Worm (Caenorhabditis elegans) whole organism, L4 larva: ENCODE results near the gene str-252.

Experiments
- F26F4.8 ChIP-seq: fragments of 200-800 bp; sonication (Bioruptor generic); conservative IDR thresholded peaks from 2 replicates; pipeline ENCODE4 v1.3.6; 2022; ENCODE audit warnings: missing genetic modification characterization, missing compliant biosample characterization
- Y48G9A.11 ChIP-seq: fragments of 200-800 bp; sonication (Bioruptor generic); IDR thresholded peaks from 2 replicates; pipeline ENCODE4 v1.3.6; 2022; ENCODE audit warnings: missing genetic modification reagents, missing genetic modification characterization, missing compliant biosample characterization
- Y5F2A.4 ChIP-seq: fragments of 200-800 bp; sonication (Bioruptor generic); optimal IDR thresholded peaks from 2 replicates; lab custom pipeline; 2018; ENCODE audit warnings: mild to moderate bottlenecking, missing genetic modification characterization, missing compliant biosample characterization
- ces-1 ChIP-seq: fragments of 150-350 bp; sonication (generic microtip); optimal IDR thresholded peaks from 4 replicates; lab custom pipeline; 2014; ENCODE audit warnings: missing biosample characterization, missing genetic modification reagents, missing genetic modification characterization
- daf-19 ChIP-seq: fragments of 200-800 bp; sonication (Bioruptor generic); conservative IDR thresholded peaks from 2 replicates; pipeline ENCODE4 v1.3.6; 2022; ENCODE audit warnings: missing genetic modification characterization, missing compliant biosample characterization
- dve-1 ChIP-seq: sonication (generic microtip); optimal IDR thresholded peaks from 2 replicates; lab custom pipeline; 2017; ENCODE audit warnings: antibody characterized with exemption, mild to moderate bottlenecking, missing genetic modification characterization, missing compliant biosample characterization; ENCODE audit not compliant: insufficient read depth
- fkh-10 ChIP-seq: fragments of 150-350 bp; optimal IDR thresholded peaks from 2 replicates; lab custom pipeline; 2014; ENCODE audit warnings: missing biosample characterization, missing genetic modification reagents, missing genetic modification characterization
- lin-13 ChIP-seq: fragments of 150-350 bp; optimal IDR thresholded peaks from 2 replicates; lab custom pipeline; 2014; ENCODE audit warnings: missing biosample characterization, missing genetic modification reagents, missing genetic modification characterization
- lir-3 ChIP-seq: sonication (generic microtip); optimal IDR thresholded peaks from 2 replicates; lab custom pipeline; 2016; ENCODE audit warnings: mild to moderate bottlenecking, missing genetic modification characterization, missing compliant biosample characterization
- lsy-2 ChIP-seq, 2 experiments: fragments of 150-350 bp in 1 of 2; sonication (generic microtip) in 1 of 2; optimal IDR thresholded peaks; 2 replicates each; lab custom pipeline; 2014 to 2017; ENCODE audit warnings: missing biosample characterization in 2 of 2, missing genetic modification characterization in 2 of 2
- mdl-1 ChIP-seq, 2 experiments: fragments of 150-350 bp in 1 of 2; sonication (generic microtip) in 1 of 2; optimal IDR thresholded peaks; 2 replicates each; lab custom pipeline; 2014 to 2017; ENCODE audit warnings: missing biosample characterization in 2 of 2, missing genetic modification characterization in 2 of 2
- mes-2 ChIP-seq: sonication (generic microtip); optimal IDR thresholded peaks from 2 replicates; lab custom pipeline; 2016; ENCODE audit warnings: missing genotype, mild to moderate bottlenecking, missing genetic modification characterization, missing compliant biosample characterization; ENCODE audit not compliant: poor library complexity, severe bottlenecking
- nhr-102 ChIP-seq: sonication (generic microtip); optimal IDR thresholded peaks from 2 replicates; lab custom pipeline; 2016; ENCODE audit warnings: mild to moderate bottlenecking, missing genetic modification characterization, moderate library complexity, missing compliant biosample characterization
- nhr-25 ChIP-seq: sonication (generic microtip); optimal IDR thresholded peaks from 2 replicates; lab custom pipeline; 2017; ENCODE audit warnings: missing genetic modification characterization, mild to moderate bottlenecking, missing compliant biosample characterization, antibody characterized with exemption, moderate library complexity, borderline replicate concordance; ENCODE audit not compliant: insufficient read depth
- nhr-28 ChIP-seq: fragments of 150-350 bp; optimal IDR thresholded peaks from 2 replicates; lab custom pipeline; 2014; ENCODE audit warnings: missing biosample characterization, missing genetic modification characterization
- nhr-42 ChIP-seq: fragments of 200-800 bp; sonication (Bioruptor generic); IDR thresholded peaks from 2 replicates; pipeline ENCODE4 v1.3.6; 2022; ENCODE audit warnings: missing genetic modification characterization, missing compliant biosample characterization
- rbr-2 ChIP-seq: sonication (generic microtip); optimal IDR thresholded peaks from 2 replicates; lab custom pipeline; 2016; ENCODE audit warnings: missing genotype, missing genetic modification characterization, missing compliant biosample characterization
- unc-130 ChIP-seq: sonication (generic microtip); optimal IDR thresholded peaks from 2 replicates; lab custom pipeline; 2016; ENCODE audit warnings: missing genetic modification reagents, missing genetic modification characterization, missing compliant biosample characterization
- zag-1 ChIP-seq: fragments of 150-350 bp; optimal IDR thresholded peaks from 2 replicates; lab custom pipeline; 2014; ENCODE audit warnings: missing biosample characterization, missing genetic modification characterization

str-252 gene

DNA sequence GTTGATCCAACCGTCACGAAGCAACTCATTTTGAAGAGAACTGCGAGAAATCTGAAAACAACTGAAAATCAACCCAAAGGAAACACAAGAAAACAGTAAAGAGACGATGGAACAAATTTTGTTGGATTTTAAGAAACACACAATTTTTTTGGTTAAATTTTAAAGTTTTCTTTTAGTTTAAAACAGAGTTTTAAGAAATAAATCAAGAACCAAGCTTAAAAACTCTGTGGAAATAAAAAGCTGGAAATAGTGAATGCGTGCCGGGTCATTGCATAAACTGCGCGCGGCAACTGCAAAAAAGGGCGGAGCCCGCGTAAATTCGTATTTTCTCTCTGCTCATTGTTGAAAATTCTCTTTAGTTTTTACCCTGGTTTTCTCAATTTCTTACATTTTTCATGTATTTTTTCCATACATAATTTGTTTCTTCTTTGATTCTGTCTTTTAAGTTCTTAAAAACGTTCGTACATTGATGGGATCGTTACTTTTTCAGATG is 45.7 kb downstream of the str-252 start, which contains the start of the genes algn-13 and R10D12.13 (continued):
- TF ChIP-seq rbr-2 (tag; lab: Kevin White, UChicago): peak; percentile 32
- peak; percentile 72 for TF ChIP-seq unc-130 (GFP tag; lab: Kevin White, UChicago)
- no peak for TF ChIP-seq lir-3
- no peak for TF ChIP-seq lsy-2 (tag; optimal IDR thresholded peaks at IDR 0.05; lab: Kevin White, UChicago)
- no peak for TF ChIP-seq fkh-10 (GFP tag; lab: Kevin White, UChicago)
- no peak for TF ChIP-seq zag-1 (tag; lab: Kevin White, UChicago)
- TF ChIP-seq ces-1 (GFP tag; lab: Kevin White, UChicago): peak; percentile 5
- no peak for TF ChIP-seq F26F4.8 (GFP tag; lab: Robert Waterston, UW)
- TF ChIP-seq nhr-42: no peak
- peak; percentile 61 for TF ChIP-seq dve-1
- TF ChIP-seq Y5F2A.4 (GFP tag; lab: Kevin White, UChicago): no peak
- TF ChIP-seq nhr-102: peak; percentile 19
- no peak for TF ChIP-seq daf-19 (GFP tag; lab: Robert Waterston, UW)
- TF ChIP-seq Y48G9A.11 (GFP tag; lab: Robert Waterston, UW): 0 out of 2 replicates have a peak, but pooled peaks have one; percentile 32
- peak; percentile 93 for TF ChIP-seq mes-2 (tag; lab: Kevin White, UChicago)

DNA sequence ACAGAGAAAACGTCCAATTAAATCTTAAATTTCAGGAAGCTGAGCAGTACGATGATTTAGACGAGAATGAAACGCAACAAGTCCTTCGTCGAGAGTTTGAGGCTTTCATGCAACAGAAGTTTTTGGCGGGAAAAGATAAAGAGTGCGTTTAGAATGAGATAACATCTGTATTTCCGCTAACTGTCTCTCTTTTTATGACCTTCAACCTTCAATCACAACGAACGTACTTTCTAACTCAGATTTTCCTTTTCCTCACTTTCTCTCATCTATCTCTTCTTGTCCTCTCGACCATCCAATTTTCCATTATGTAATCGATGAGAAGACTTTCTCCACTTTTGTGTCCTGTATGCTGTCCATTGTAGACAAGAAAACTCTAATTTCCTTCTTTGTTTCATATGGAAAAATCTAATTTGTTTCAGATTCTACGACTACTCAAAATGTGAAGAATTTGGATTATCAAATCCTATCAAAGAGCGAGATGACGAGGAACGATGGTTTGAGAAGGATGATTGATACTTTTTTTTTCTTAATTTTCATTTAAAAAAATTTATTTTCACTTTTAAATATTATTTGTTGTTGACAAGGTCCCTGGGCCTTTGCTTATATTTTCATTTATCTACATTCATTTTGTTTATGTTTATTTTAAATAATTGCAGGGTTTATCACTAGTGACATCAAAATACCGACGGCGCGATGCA is 47.1 kb downstream of the str-252 start, which contains the start of gene sao-1:
sao-1 (plus strand) TSS at position 648 of the 698 bp plus-strand sequence.
- TF ChIP-seq lin-13 (GFP tag; lab: Kevin White, UChicago): no peak
- peak; percentile 29 for TF ChIP-seq nhr-25 (tag; lab: Kevin White, UChicago)
- no peak for TF ChIP-seq mdl-1 (tag; optimal IDR thresholded peaks at IDR 0.05; lab: Kevin White, UChicago)
- peak; percentile 5 for TF ChIP-seq nhr-28 (tag; lab: Kevin White, UChicago)
